Fruit fly (Drosophila melanogaster) whole organism, prepupa: ENCODE measurements around the gene CaBP1.

Experiments used
- Blimp-1 ChIP-seq: fragments of 200-800 bp; sonication (Bioruptor generic); optimal IDR thresholded peaks from 3 replicates; lab custom pipeline; 2017; ENCODE audit warnings: missing biosample characterization, missing genetic modification characterization, mild to moderate bottlenecking, moderate library complexity, missing genetic modification reagents
- CG10669 ChIP-seq: fragments of 200-800 bp; sonication (Bioruptor generic); optimal IDR thresholded peaks from 3 replicates; lab custom pipeline; 2018; ENCODE audit warnings: missing biosample characterization, mild to moderate bottlenecking, missing genetic modification characterization, moderate library complexity
- CG11294 ChIP-seq: fragments of 200-800 bp; sonication (Bioruptor generic); IDR thresholded peaks from 2 replicates; pipeline ENCODE4 v1.3.6; 2022; ENCODE audit warnings: missing biosample characterization, missing genetic modification characterization
- CG11762 ChIP-seq: fragments of 200-800 bp; sonication (Bioruptor generic); optimal IDR thresholded peaks from 3 replicates; lab custom pipeline; 2016; ENCODE audit warnings: missing biosample characterization, missing genetic modification characterization; ENCODE audit not compliant: insufficient read depth
- CG11902 ChIP-seq: fragments of 200-800 bp; sonication (Bioruptor generic); optimal IDR thresholded peaks from 3 replicates; lab custom pipeline; 2016; ENCODE audit warnings: missing biosample characterization, missing genetic modification characterization
- CG16779 ChIP-seq: fragments of 200-800 bp; sonication (Bioruptor generic); optimal IDR thresholded peaks from 3 replicates; lab custom pipeline; 2017; ENCODE audit warnings: missing biosample characterization, mild to moderate bottlenecking, missing genetic modification characterization
- CG31627 ChIP-seq: fragments of 200-800 bp; sonication (Bioruptor generic); optimal IDR thresholded peaks from 3 replicates; lab custom pipeline; 2016; ENCODE audit warnings: missing biosample characterization, missing genetic modification characterization
- CG34406 ChIP-seq: fragments of 200-800 bp; sonication (Bioruptor generic); optimal IDR thresholded peaks from 3 replicates; lab custom pipeline; 2016; ENCODE audit warnings: missing biosample characterization, missing genetic modification characterization
- CG4318 ChIP-seq: fragments of 200-800 bp; sonication (Bioruptor generic); optimal IDR thresholded peaks from 3 replicates; lab custom pipeline; 2017; ENCODE audit warnings: missing biosample characterization, mild to moderate bottlenecking, missing genetic modification characterization
- CG6163 ChIP-seq: fragments of 200-800 bp; sonication (Bioruptor generic); IDR thresholded peaks from 3 replicates; pipeline ENCODE4 v1.3.6; 2022; ENCODE audit warnings: missing biosample characterization, missing genetic modification characterization
- CG6854 ChIP-seq: fragments of 200-800 bp; sonication (Bioruptor generic); optimal IDR thresholded peaks from 2 replicates; lab custom pipeline; 2017; ENCODE audit warnings: missing biosample characterization, mild to moderate bottlenecking, missing genetic modification characterization
- CG8319 ChIP-seq: fragments of 200-800 bp; sonication (Bioruptor generic); optimal IDR thresholded peaks from 3 replicates; lab custom pipeline; 2016; ENCODE audit warnings: missing biosample characterization, missing genetic modification characterization
- CG8632 ChIP-seq: fragments of 200-800 bp; sonication (Bioruptor generic); optimal IDR thresholded peaks from 3 replicates; lab custom pipeline; 2016; ENCODE audit warnings: missing biosample characterization, missing genetic modification characterization
- Eip78C ChIP-seq: fragments of 200-800 bp; sonication (Bioruptor generic); peaks from one replicate; lab custom pipeline; 2016; ENCODE audit warnings: missing biosample characterization, missing genetic modification characterization
- Sox102F ChIP-seq: fragments of 200-800 bp; sonication (Bioruptor generic); optimal IDR thresholded peaks from 2 replicates; lab custom pipeline; 2016; ENCODE audit warnings: missing biosample characterization, mild to moderate bottlenecking, missing genetic modification characterization
- dac ChIP-seq: fragments of 200-800 bp; sonication (Bioruptor generic); optimal IDR thresholded peaks from 2 replicates; lab custom pipeline; 2017; ENCODE audit warnings: missing biosample characterization, mild to moderate bottlenecking, missing genetic modification characterization
- dsx ChIP-seq: fragments of 200-800 bp; optimal IDR thresholded peaks from 3 replicates; lab custom pipeline; 2019; ENCODE audit warnings: missing biosample characterization, mild to moderate bottlenecking, missing genetic modification characterization, moderate library complexity; ENCODE audit not compliant: poor library complexity, severe bottlenecking
- eg ChIP-seq: fragments of 200-800 bp; sonication (Bioruptor generic); IDR thresholded peaks from 3 replicates; pipeline ENCODE4 v1.3.6; 2022; ENCODE audit warnings: missing biosample characterization, missing genetic modification characterization
- esn ChIP-seq: fragments of 200-800 bp; sonication (Bioruptor generic); optimal IDR thresholded peaks from 2 replicates; lab custom pipeline; 2016; ENCODE audit warnings: missing biosample characterization, mild to moderate bottlenecking, missing genetic modification characterization, moderate library complexity
- fkh ChIP-seq: fragments of 200-800 bp; sonication (Bioruptor generic); optimal IDR thresholded peaks from 3 replicates; lab custom pipeline; 2017; ENCODE audit warnings: missing biosample characterization, mild to moderate bottlenecking, missing genetic modification characterization, moderate library complexity
- pdm3 ChIP-seq: fragments of 200-800 bp; sonication (Bioruptor generic); optimal IDR thresholded peaks from 3 replicates; lab custom pipeline; 2016; ENCODE audit warnings: missing biosample characterization, missing genetic modification characterization
- salr ChIP-seq, 2 experiments: fragments of 200-800 bp; sonication (Bioruptor generic); optimal IDR thresholded peaks; 3 replicates each; lab custom pipeline; 2016 to 2018; ENCODE audit warnings: missing biosample characterization in 2 of 2, missing genetic modification characterization in 2 of 2, mild to moderate bottlenecking in 1 of 2
- ss ChIP-seq, 2 experiments: fragments of 200-800 bp; sonication (Bioruptor generic); optimal IDR thresholded peaks; 2 replicates in 1 of 2; 3 replicates in 1 of 2; lab custom pipeline; 2017 to 2018; ENCODE audit warnings: mild to moderate bottlenecking in 2 of 2, missing biosample characterization in 2 of 2, missing genetic modification characterization in 2 of 2, moderate library complexity in 1 of 2
- svp ChIP-seq: fragments of 200-800 bp; sonication (Bioruptor generic); peaks from one replicate; lab custom pipeline; 2016; ENCODE audit warnings: missing biosample characterization, missing genetic modification characterization
- topi ChIP-seq: fragments of 200-800 bp; sonication (Bioruptor generic); optimal IDR thresholded peaks from 3 replicates; lab custom pipeline; 2016; ENCODE audit warnings: missing biosample characterization, missing genetic modification characterization
- vri ChIP-seq: fragments of 200-800 bp; sonication (Bioruptor generic); optimal IDR thresholded peaks from 3 replicates; lab custom pipeline; 2016; ENCODE audit warnings: missing biosample characterization, mild to moderate bottlenecking, missing genetic modification characterization

CaBP1 gene

dm6 chr2L:16323544-16323943, 33.0 kb downstream of the CaBP1 start:
- TF ChIP-seq dac (GFP tag; lab: Kevin White, UChicago) (no peak), CG6854 (GFP tag; lab: Kevin White, UChicago) (peak; percentile 29), eg (GFP tag; lab: Robert Waterston, UW) (0 out of 3 replicates have a peak, but pooled peaks have one; percentile 8)

dm6 chr2L:16321872-16322631, 34.5 kb downstream of the CaBP1 start:
- TF ChIP-seq svp (peak; percentile 0), Eip78C (GFP tag; lab: Kevin White, UChicago) (peak; percentile 55), vri (GFP tag; lab: Kevin White, UChicago) (peak; percentile 10), CG34406 (GFP tag; lab: Kevin White, UChicago) (no peak), pdm3 (GFP tag; lab: Kevin White, UChicago) (no peak)

DNA sequence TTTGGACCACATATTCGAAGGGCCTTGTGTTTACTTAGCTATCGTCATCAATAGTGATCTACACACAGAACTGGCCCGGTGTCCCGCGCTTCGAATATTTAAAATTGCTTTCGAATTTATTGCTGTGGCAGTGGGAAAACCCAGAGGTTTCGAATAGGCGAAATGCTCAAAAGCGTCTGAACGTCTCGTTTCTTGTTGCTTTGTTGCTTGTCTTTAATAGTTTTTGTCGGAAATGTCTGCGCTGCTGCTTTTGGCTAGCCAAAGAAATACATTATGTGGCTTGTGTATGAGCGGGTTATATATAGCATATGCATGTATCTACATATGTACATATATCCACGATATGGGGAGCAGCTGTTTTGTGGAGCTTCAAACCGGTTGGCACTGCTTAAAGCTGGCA, 35.3 kb downstream of the CaBP1 start:
- peak; percentile 18 for TF ChIP-seq dsx
- no peak for TF ChIP-seq CG11294 (GFP tag; lab: Robert Waterston, UW)
- no peak for TF ChIP-seq CG34406 (GFP tag; lab: Kevin White, UChicago)
- no peak for TF ChIP-seq Blimp-1 (GFP tag; lab: Kevin White, UChicago)
- TF ChIP-seq esn (GFP tag; lab: Kevin White, UChicago), result no peak
- TF ChIP-seq CG8319, result no peak

DNA sequence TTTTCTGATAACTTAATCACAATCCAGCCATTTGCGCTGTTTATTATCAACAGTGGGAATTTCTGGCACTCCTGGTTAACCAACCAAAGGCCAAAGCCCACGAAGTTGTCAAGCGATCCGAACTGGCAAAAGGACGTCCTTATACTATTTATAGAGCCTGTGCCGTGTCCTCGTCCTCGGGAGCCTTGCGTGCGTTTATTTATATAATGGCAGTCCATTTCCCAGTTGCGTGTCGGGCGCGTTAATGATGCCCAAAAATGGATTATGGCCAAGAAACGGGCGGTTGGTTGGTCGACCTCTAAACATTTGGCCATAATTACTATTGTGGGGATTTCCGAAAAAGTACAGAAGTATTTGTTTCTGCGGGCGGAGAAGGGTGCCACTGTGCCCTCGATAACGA, 36.1 kb downstream of the CaBP1 start:
- TF ChIP-seq ss (GFP tag; optimal IDR thresholded peaks at IDR 0.05; lab: Kevin White, UChicago) (peak in 1 of 2 experiments; percentile 59), CG6854 (GFP tag; lab: Kevin White, UChicago) (no peak)

DNA sequence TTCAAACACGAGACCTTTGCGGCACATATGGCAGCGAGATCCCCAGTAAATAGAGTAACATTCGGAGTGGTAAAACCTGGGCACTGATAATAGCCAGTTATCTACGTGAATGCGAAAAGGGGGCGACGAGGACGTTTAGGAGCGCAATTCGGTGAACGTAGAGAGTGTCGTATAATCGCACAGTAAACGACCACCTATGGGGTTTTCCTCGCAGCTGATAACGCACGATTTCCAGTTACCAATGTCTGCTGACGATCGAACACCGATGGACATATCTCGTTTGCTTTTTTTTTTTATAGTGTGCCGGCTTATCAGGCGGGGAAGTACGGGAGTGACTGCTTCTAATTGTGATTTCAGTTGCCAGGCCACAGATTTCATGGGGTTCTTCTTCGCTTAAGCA, 36.8 kb downstream of the CaBP1 start:
- TF ChIP-seq svp (peak; percentile 75), salr (GFP tag; optimal IDR thresholded peaks at IDR 0.05; lab: Kevin White, UChicago) (no peak), CG11762 (GFP tag; lab: Kevin White, UChicago) (no peak), dsx (no peak), CG4318 (GFP tag; lab: Kevin White, UChicago) (no peak), fkh (GFP tag; lab: Kevin White, UChicago) (peak; percentile 38), topi (GFP tag; lab: Kevin White, UChicago) (no peak), vri (GFP tag; lab: Kevin White, UChicago) (peak; percentile 67), CG11902 (no peak), CG6163 (GFP tag; lab: Robert Waterston, UW) (no peak), CG8632 (no peak), CG16779 (tag; lab: Kevin White, UChicago) (peak; percentile 3), pdm3 (GFP tag; lab: Kevin White, UChicago) (no peak), Sox102F (no peak), CG31627 (GFP tag; lab: Kevin White, UChicago) (no peak)

DNA sequence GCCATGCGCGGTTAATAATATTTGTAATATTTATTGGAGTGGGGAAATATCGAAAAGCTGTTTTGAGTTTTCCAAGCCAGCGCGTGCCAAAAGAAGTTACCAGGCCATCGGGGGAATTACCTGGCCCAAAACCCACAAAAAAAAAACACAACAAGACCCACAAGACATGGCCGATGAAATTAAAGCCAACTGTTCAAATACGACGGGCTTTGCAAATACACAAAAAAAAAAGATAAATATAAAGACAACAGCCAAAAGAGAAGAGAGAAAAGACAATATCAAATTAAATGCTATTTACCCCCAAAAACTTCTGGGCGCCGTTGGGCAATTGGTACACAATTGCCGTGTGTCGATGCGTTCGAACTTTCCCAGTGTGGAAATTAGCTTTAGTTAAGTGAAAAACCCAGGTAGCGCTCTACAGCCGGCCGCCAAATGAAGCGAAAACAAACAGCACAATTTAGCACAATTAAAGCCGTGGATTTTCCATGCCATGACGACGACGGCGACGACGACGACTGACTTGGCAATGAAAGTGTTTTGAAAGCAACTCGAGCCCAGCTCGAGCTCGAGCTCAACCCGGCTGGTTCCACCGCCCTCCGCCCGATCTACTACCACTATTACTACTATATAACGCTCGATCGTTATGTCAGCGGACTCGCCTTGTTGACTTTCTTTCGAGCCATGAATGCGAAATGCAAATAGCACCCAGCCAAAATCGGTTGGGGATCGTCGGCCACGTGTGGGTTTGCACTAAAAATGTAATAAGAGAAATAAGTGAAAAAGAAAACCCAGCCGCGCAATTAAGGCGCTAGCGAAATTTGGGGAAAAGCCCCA, 38.5 kb downstream of the CaBP1 start:
- TF ChIP-seq fkh (GFP tag; lab: Kevin White, UChicago) (peak; percentile 48), Eip78C (GFP tag; lab: Kevin White, UChicago) (peak; percentile 54), CG10669 (GFP tag; lab: Kevin White, UChicago) (no peak), eg (GFP tag; lab: Robert Waterston, UW) (0 out of 3 replicates have a peak, but pooled peaks have one; percentile 15)
- TF ChIP-seq, all 60 proteins: peak for 3
